Worm (Caenorhabditis elegans): ENCODE data around the gene ttr-46.

The ttr-46 gene

ce11 chrV:9950861-9951260 lies at the start of gene ttr-46:
TSS of gene ttr-46 (plus strand) at chrV:9951233.
- no peak for TF ChIP-seq T22C8.4 (GFP tag; IDR thresholded peaks at IDR 0.05)
- no peak for TF ChIP-seq klf-2 (GFP tag; conservative IDR thresholded peaks at IDR 0.05)
- TF ChIP-seq med-1 (GFP tag; optimal IDR thresholded peaks at IDR 0.05; ENCODE audit: insufficient read depth) = no peak
- TF ChIP-seq ztf-29 (GFP tag; IDR thresholded peaks at IDR 0.05) = no peak

ce11 chrV:9906115-9906514 lies 44.9 kb upstream of the ttr-46 start, which contains the start of gene fipr-11:
TSS of gene fipr-11 (minus strand) at chrV:9906215.
- TF ChIP-seq T22C8.4 (GFP tag; IDR thresholded peaks at IDR 0.05) (no peak), cog-1 (tag; optimal IDR thresholded peaks at IDR 0.05) (no peak), med-1 (GFP tag; optimal IDR thresholded peaks at IDR 0.05; ENCODE audit: insufficient read depth) (no peak), ref-1 (GFP tag; conservative IDR thresholded peaks at IDR 0.05) (no peak), ztf-23 (GFP tag; IDR thresholded peaks at IDR 0.05) (no peak), flt-1 (GFP tag; IDR thresholded peaks at IDR 0.05) (no peak), klf-2 (GFP tag; conservative IDR thresholded peaks at IDR 0.05) (no peak), ztf-29 (GFP tag; IDR thresholded peaks at IDR 0.05) (no peak), tab-1 (GFP tag; IDR thresholded peaks at IDR 0.05) (no peak)

- TF ChIP-seq ztf-29 (GFP tag; IDR thresholded peaks at IDR 0.05) (no peak), klf-2 (GFP tag; conservative IDR thresholded peaks at IDR 0.05) (no peak), ztf-23 (GFP tag; IDR thresholded peaks at IDR 0.05) (no peak), cog-1 (tag; optimal IDR thresholded peaks at IDR 0.05) (no peak), T22C8.4 (GFP tag; IDR thresholded peaks at IDR 0.05) (no peak), ref-1 (GFP tag; conservative IDR thresholded peaks at IDR 0.05) (no peak), tab-1 (GFP tag; IDR thresholded peaks at IDR 0.05) (no peak), flt-1 (GFP tag; IDR thresholded peaks at IDR 0.05) (no peak), med-1 (GFP tag; optimal IDR thresholded peaks at IDR 0.05; ENCODE audit: insufficient read depth) (no peak)
Measured at ce11 chrV:9907205-9907604, 43.8 kb upstream of the ttr-46 start.

- TF ChIP-seq cog-1 (tag; optimal IDR thresholded peaks at IDR 0.05) = no peak
- no peak for TF ChIP-seq klf-2 (GFP tag; conservative IDR thresholded peaks at IDR 0.05)
- TF ChIP-seq ztf-23 (GFP tag; IDR thresholded peaks at IDR 0.05) = no peak
- no peak for TF ChIP-seq ref-1 (GFP tag; conservative IDR thresholded peaks at IDR 0.05)
- TF ChIP-seq ztf-29 (GFP tag; IDR thresholded peaks at IDR 0.05) = no peak
- no peak for TF ChIP-seq T22C8.4 (GFP tag; IDR thresholded peaks at IDR 0.05)
- TF ChIP-seq med-1 (GFP tag; optimal IDR thresholded peaks at IDR 0.05; ENCODE audit: insufficient read depth) = no peak
- TF ChIP-seq tab-1 (GFP tag; IDR thresholded peaks at IDR 0.05) = no peak
- no peak for TF ChIP-seq flt-1 (GFP tag; IDR thresholded peaks at IDR 0.05)
Measured at ce11 chrV:9909624-9910023, 41.4 kb upstream of the ttr-46 start.

- TF ChIP-seq tab-1 (GFP tag; IDR thresholded peaks at IDR 0.05) = no peak
- TF ChIP-seq flt-1 (GFP tag; IDR thresholded peaks at IDR 0.05) = no peak
- no peak for TF ChIP-seq T22C8.4 (GFP tag; IDR thresholded peaks at IDR 0.05)
- TF ChIP-seq ref-1 (GFP tag; conservative IDR thresholded peaks at IDR 0.05) = no peak
- no peak for TF ChIP-seq ztf-29 (GFP tag; IDR thresholded peaks at IDR 0.05)
Measured at ce11 chrV:9911165-9911564, 39.9 kb upstream of the ttr-46 start.

ce11 chrV:9913863-9914262 lies 37.2 kb upstream of the ttr-46 start, which contains the start of gene fipr-10:
TSS of gene fipr-10 (plus strand) at chrV:9914163.
- no peak for TF ChIP-seq T22C8.4 (GFP tag; IDR thresholded peaks at IDR 0.05)
- TF ChIP-seq flt-1 (GFP tag; IDR thresholded peaks at IDR 0.05) = no peak
- TF ChIP-seq ref-1 (GFP tag; conservative IDR thresholded peaks at IDR 0.05) = no peak
- TF ChIP-seq ztf-29 (GFP tag; IDR thresholded peaks at IDR 0.05) = no peak
- no peak for TF ChIP-seq ztf-23 (GFP tag; IDR thresholded peaks at IDR 0.05)
- no peak for TF ChIP-seq klf-2 (GFP tag; conservative IDR thresholded peaks at IDR 0.05)
- TF ChIP-seq tab-1 (GFP tag; IDR thresholded peaks at IDR 0.05) = no peak
- TF ChIP-seq cog-1 (tag; optimal IDR thresholded peaks at IDR 0.05) = no peak
- no peak for TF ChIP-seq med-1 (GFP tag; optimal IDR thresholded peaks at IDR 0.05; ENCODE audit: insufficient read depth)

ce11 chrV:9915021-9915420 lies 36.0 kb upstream of the ttr-46 start, which contains the start of gene mec-9:
TSS of gene mec-9 (minus strand) at chrV:9915121.
- no peak for TF ChIP-seq ztf-29 (GFP tag; IDR thresholded peaks at IDR 0.05)
- TF ChIP-seq cog-1 (tag; optimal IDR thresholded peaks at IDR 0.05) = no peak
- no peak for TF ChIP-seq ztf-23 (GFP tag; IDR thresholded peaks at IDR 0.05)
- TF ChIP-seq tab-1 (GFP tag; IDR thresholded peaks at IDR 0.05) = no peak
- TF ChIP-seq med-1 (GFP tag; optimal IDR thresholded peaks at IDR 0.05; ENCODE audit: insufficient read depth) = no peak
- no peak for TF ChIP-seq ref-1 (GFP tag; conservative IDR thresholded peaks at IDR 0.05)
- TF ChIP-seq klf-2 (GFP tag; conservative IDR thresholded peaks at IDR 0.05) = no peak
- TF ChIP-seq flt-1 (GFP tag; IDR thresholded peaks at IDR 0.05) = no peak
- TF ChIP-seq T22C8.4 (GFP tag; IDR thresholded peaks at IDR 0.05) = no peak

- TF ChIP-seq klf-2 (GFP tag; conservative IDR thresholded peaks at IDR 0.05) = no peak
- no peak for TF ChIP-seq tab-1 (GFP tag; IDR thresholded peaks at IDR 0.05)
- no peak for TF ChIP-seq ztf-23 (GFP tag; IDR thresholded peaks at IDR 0.05)
- no peak for TF ChIP-seq T22C8.4 (GFP tag; IDR thresholded peaks at IDR 0.05)
- TF ChIP-seq ztf-29 (GFP tag; IDR thresholded peaks at IDR 0.05) = no peak
- no peak for TF ChIP-seq flt-1 (GFP tag; IDR thresholded peaks at IDR 0.05)
- no peak for TF ChIP-seq med-1 (GFP tag; optimal IDR thresholded peaks at IDR 0.05; ENCODE audit: insufficient read depth)
- no peak for TF ChIP-seq ref-1 (GFP tag; conservative IDR thresholded peaks at IDR 0.05)
- no peak for TF ChIP-seq cog-1 (tag; optimal IDR thresholded peaks at IDR 0.05)
Measured at ce11 chrV:9916665-9917064, 34.4 kb upstream of the ttr-46 start, which contains the start of gene C50H2.4. TSS of gene C50H2.4 (plus strand) at chrV:9916965.

- TF ChIP-seq T22C8.4 (GFP tag; IDR thresholded peaks at IDR 0.05) (no peak), ref-1 (GFP tag; conservative IDR thresholded peaks at IDR 0.05) (no peak), ztf-23 (GFP tag; IDR thresholded peaks at IDR 0.05) (no peak), med-1 (GFP tag; optimal IDR thresholded peaks at IDR 0.05; ENCODE audit: insufficient read depth) (no peak), cog-1 (tag; optimal IDR thresholded peaks at IDR 0.05) (no peak), tab-1 (GFP tag; IDR thresholded peaks at IDR 0.05) (no peak), flt-1 (GFP tag; IDR thresholded peaks at IDR 0.05) (no peak), klf-2 (GFP tag; conservative IDR thresholded peaks at IDR 0.05) (no peak), ztf-29 (GFP tag; IDR thresholded peaks at IDR 0.05) (no peak)
Measured at ce11 chrV:9918410-9918809, 32.6 kb upstream of the ttr-46 start, which contains the start of gene C50H2.5. TSS of gene C50H2.5 (plus strand) at chrV:9918710.

- no peak for TF ChIP-seq tab-1 (GFP tag; IDR thresholded peaks at IDR 0.05)
- no peak for TF ChIP-seq T22C8.4 (GFP tag; IDR thresholded peaks at IDR 0.05)
- no peak for TF ChIP-seq med-1 (GFP tag; optimal IDR thresholded peaks at IDR 0.05; ENCODE audit: insufficient read depth)
- TF ChIP-seq ztf-23 (GFP tag; IDR thresholded peaks at IDR 0.05) = no peak
- TF ChIP-seq ztf-29 (GFP tag; IDR thresholded peaks at IDR 0.05) = no peak
- TF ChIP-seq ref-1 (GFP tag; conservative IDR thresholded peaks at IDR 0.05) = no peak
- TF ChIP-seq cog-1 (tag; optimal IDR thresholded peaks at IDR 0.05) = no peak
- TF ChIP-seq klf-2 (GFP tag; conservative IDR thresholded peaks at IDR 0.05) = no peak
- TF ChIP-seq flt-1 (GFP tag; IDR thresholded peaks at IDR 0.05) = no peak
Measured at ce11 chrV:9921288-9921687, 29.7 kb upstream of the ttr-46 start, which contains the start of gene ceh-75. TSS of gene ceh-75 (plus strand) at chrV:9921337.
